Worm (Caenorhabditis elegans): ENCODE results near the gene C37C3.9.

C37C3.9 gene

DNA sequence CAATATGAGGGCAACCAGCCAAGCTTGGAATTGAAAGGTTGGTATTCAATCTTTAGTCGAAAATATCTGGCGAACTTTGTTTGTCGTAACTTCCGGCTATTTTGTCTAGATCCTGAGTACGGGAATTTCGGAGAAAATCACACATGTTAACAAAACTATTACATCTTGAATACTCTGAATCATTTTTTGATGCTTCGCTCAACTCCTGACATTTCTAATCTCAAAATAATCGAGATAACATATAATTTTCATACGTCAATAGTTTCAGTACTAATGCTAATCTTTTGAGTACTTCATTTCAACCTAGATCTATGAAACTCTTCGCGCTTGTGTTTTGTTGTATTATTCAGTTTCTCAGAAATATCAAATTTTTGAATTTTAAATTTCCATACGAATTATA is 46.7 kb upstream of the C37C3.9 start:
- TF ChIP-seq nhr-129 (tag; optimal IDR thresholded peaks at IDR 0.05) (no peak), mab-5 (tag; optimal IDR thresholded peaks at IDR 0.05) (no peak), nhr-12 (tag; optimal IDR thresholded peaks at IDR 0.05) (no peak), sma-3 (GFP tag; optimal IDR thresholded peaks at IDR 0.05) (no peak), ztf-1 (GFP tag; conservative IDR thresholded peaks at IDR 0.05) (no peak), ztf-4 (tag; optimal IDR thresholded peaks at IDR 0.05) (no peak), unc-55 (GFP tag; optimal IDR thresholded peaks at IDR 0.05) (no peak)

DNA sequence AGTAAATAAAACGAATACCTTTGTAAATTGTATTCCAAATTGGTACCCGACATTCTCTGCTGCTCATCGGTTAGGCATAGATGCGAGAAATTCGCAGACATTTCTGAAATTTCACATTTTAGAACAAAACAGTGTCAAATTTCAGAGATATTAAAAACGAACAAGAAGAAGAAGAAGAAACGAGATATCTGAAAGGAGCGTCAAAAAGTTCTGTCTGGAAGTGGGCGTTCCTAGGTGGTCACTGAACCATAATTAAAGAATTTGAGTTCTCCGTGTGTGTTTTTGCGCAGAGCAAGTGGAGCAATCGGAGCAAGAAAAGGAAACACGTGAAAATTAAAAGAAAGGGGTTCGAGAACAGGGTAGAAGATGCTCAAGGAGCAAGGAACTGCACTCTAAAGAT is 45.3 kb upstream of the C37C3.9 start, which contains the start of gene F40A3.7:
TSS of gene F40A3.7 (minus strand) at position 101 of the 400 bp plus-strand sequence.
- TF ChIP-seq ztf-11 (tag; optimal IDR thresholded peaks at IDR 0.05) (no peak), unc-62 (GFP tag; optimal IDR thresholded peaks at IDR 0.05) (no peak), alr-1 (tag; optimal IDR thresholded peaks at IDR 0.05) (no peak), lin-13 (GFP tag; optimal IDR thresholded peaks at IDR 0.05) (no peak), nhr-11 (tag; optimal IDR thresholded peaks at IDR 0.05) (no peak), snpc-4 (tag; optimal IDR thresholded peaks at IDR 0.05) (no peak), mbf-1 (tag; optimal IDR thresholded peaks at IDR 0.05) (no peak), crh-2 (tag; optimal IDR thresholded peaks at IDR 0.05) (no peak), ztf-4 (tag; optimal IDR thresholded peaks at IDR 0.05) (no peak), nhr-6 (tag; optimal IDR thresholded peaks at IDR 0.05) (no peak), peb-1 (tag; optimal IDR thresholded peaks at IDR 0.05) (no peak), unc-55 (GFP tag; optimal IDR thresholded peaks at IDR 0.05) (no peak), nhr-237 (tag; optimal IDR thresholded peaks at IDR 0.05) (no peak), ceh-16 (tag; optimal IDR thresholded peaks at IDR 0.05) (no peak), skn-1 (tag; optimal IDR thresholded peaks at IDR 0.05) (no peak), elt-1 (tag; optimal IDR thresholded peaks at IDR 0.05) (no peak), fos-1 (tag; optimal IDR thresholded peaks at IDR 0.05) (no peak), ama-1 (optimal IDR thresholded peaks at IDR 0.05) (no peak), Y55F3AM.14 (GFP tag; optimal IDR thresholded peaks at IDR 0.05) (no peak)

DNA sequence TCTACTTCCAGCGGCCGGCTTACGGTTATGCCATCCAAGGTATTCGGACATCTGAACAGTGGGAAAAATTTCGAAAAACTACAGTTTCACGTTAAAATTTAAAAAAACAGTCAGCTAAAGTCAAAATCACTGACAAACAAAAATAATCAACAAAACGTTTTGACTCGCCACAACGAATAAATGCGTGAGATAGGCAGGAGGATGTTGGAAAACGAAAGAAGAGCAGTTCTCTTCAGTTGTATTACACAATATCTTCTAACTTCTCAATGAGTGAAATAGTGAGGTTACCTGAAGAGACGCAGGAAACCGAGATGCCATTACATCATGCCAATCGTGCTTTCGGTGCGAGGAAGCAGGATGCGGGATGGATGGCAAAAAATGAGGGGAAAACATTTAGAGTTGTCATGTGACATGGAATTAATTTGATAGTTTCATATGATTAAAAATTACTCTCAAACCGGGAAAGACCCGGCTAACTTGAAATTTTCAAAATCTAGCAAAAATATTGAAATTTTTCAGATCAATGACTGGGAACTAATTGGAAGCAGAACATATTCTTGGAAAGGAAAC is 39.4 kb upstream of the C37C3.9 start, which contains the start of gene F40A3.6:
TSS of gene F40A3.6 (minus strand) at position 51 of the 570 bp plus-strand sequence.
- TF ChIP-seq F13H6.1 (tag; optimal IDR thresholded peaks at IDR 0.05) (peak; percentile 34), mab-5 (tag; optimal IDR thresholded peaks at IDR 0.05) (no peak), nhr-129 (tag; optimal IDR thresholded peaks at IDR 0.05) (peak; percentile 92), sem-4 (tag; optimal IDR thresholded peaks at IDR 0.05) (peak; percentile 3), aly-2 (tag; optimal IDR thresholded peaks at IDR 0.05) (no peak), nhr-77 (tag; optimal IDR thresholded peaks at IDR 0.05) (no peak), snpc-4 (tag; optimal IDR thresholded peaks at IDR 0.05) (no peak), lsy-2 (tag; optimal IDR thresholded peaks at IDR 0.05) (peak in 1 of 2 experiments; percentile 44), sma-9 (GFP tag; optimal IDR thresholded peaks at IDR 0.05) (peak; percentile 49), sma-9 (tag; optimal IDR thresholded peaks at IDR 0.05) (no peak), nhr-11 (tag; optimal IDR thresholded peaks at IDR 0.05) (no peak), C34F6.9 (tag; optimal IDR thresholded peaks at IDR 0.05) (peak; percentile 71), skn-1 (tag; optimal IDR thresholded peaks at IDR 0.05) (no peak), mdl-1 (tag; optimal IDR thresholded peaks at IDR 0.05) (no peak), peb-1 (tag; optimal IDR thresholded peaks at IDR 0.05) (no peak)

- TF ChIP-seq nhr-6 (tag; optimal IDR thresholded peaks at IDR 0.05) (no peak), alr-1 (tag; optimal IDR thresholded peaks at IDR 0.05) (no peak), ztf-11 (tag; optimal IDR thresholded peaks at IDR 0.05) (no peak), unc-55 (GFP tag; optimal IDR thresholded peaks at IDR 0.05) (no peak), elt-3 (tag; optimal IDR thresholded peaks at IDR 0.05) (no peak), ZK546.5 (tag; optimal IDR thresholded peaks at IDR 0.05) (no peak)
Observed at ce11 chrV:7891230-7891629, 36.7 kb upstream of the C37C3.9 start, which contains the start of gene F40A3.1. Gene F40A3.1 (plus strand): TSS chrV:7891530.

ce11 chrV:7888036-7888435 is 33.5 kb upstream of the C37C3.9 start:
- TF ChIP-seq fos-1 (tag; optimal IDR thresholded peaks at IDR 0.05) (peak; percentile 50), gmeb-1 (tag; optimal IDR thresholded peaks at IDR 0.05) (no peak)
